Worm (Caenorhabditis elegans) whole organism, late embryonic: ENCODE measurements around the gene C37H5.14.

Experiments
- C38D4.7 ChIP-seq: fragments of 200-800 bp; sonication (Bioruptor generic); optimal IDR thresholded peaks from 2 replicates; lab custom pipeline; 2018; ENCODE audit warnings: mild to moderate bottlenecking, missing genetic modification characterization, moderate library complexity, missing compliant biosample characterization
- F13H6.1 ChIP-seq: sonication (generic microtip); optimal IDR thresholded peaks from 2 replicates; lab custom pipeline; 2016; ENCODE audit warnings: missing genetic modification characterization, missing compliant biosample characterization
- K09A11.1 ChIP-seq: sonication (generic microtip); optimal IDR thresholded peaks from 2 replicates; lab custom pipeline; 2017; ENCODE audit warnings: antibody characterized with exemption, mild to moderate bottlenecking, missing genetic modification characterization, missing compliant biosample characterization; ENCODE audit not compliant: insufficient read depth
- Y22D7AL.16 ChIP-seq: sonication (generic microtip); optimal IDR thresholded peaks from 2 replicates; lab custom pipeline; 2016; ENCODE audit warnings: missing genetic modification characterization, missing compliant biosample characterization
- ahr-1 ChIP-seq: sonication (generic microtip); optimal IDR thresholded peaks from 2 replicates; lab custom pipeline; 2016; ENCODE audit warnings: missing genetic modification characterization, missing compliant biosample characterization
- ceh-14 ChIP-seq: sonication (generic microtip); optimal IDR thresholded peaks from 2 replicates; lab custom pipeline; 2016; ENCODE audit warnings: missing genotype, missing genetic modification characterization, missing compliant biosample characterization
- ceh-18 ChIP-seq: sonication (generic microtip); optimal IDR thresholded peaks from 2 replicates; lab custom pipeline; 2016; ENCODE audit warnings: missing genetic modification characterization, missing compliant biosample characterization
- ceh-2 ChIP-seq: sonication (generic microtip); optimal IDR thresholded peaks from 2 replicates; lab custom pipeline; 2016; ENCODE audit warnings: missing genotype, missing genetic modification characterization, missing compliant biosample characterization
- ceh-24 ChIP-seq: sonication (generic microtip); optimal IDR thresholded peaks from 2 replicates; lab custom pipeline; 2016; ENCODE audit warnings: mild to moderate bottlenecking, missing genetic modification characterization, missing compliant biosample characterization
- ceh-31 ChIP-seq: sonication (generic microtip); optimal IDR thresholded peaks from 2 replicates; lab custom pipeline; 2016; ENCODE audit warnings: missing genetic modification characterization, missing compliant biosample characterization
- ceh-34 ChIP-seq: sonication (generic microtip); optimal IDR thresholded peaks from 2 replicates; lab custom pipeline; 2016; ENCODE audit warnings: mild to moderate bottlenecking, missing genetic modification characterization, missing compliant biosample characterization
- dmd-4 ChIP-seq: sonication (generic microtip); optimal IDR thresholded peaks from 2 replicates; lab custom pipeline; 2016; ENCODE audit warnings: borderline replicate concordance, missing genetic modification characterization, missing compliant biosample characterization
- dve-1 ChIP-seq: sonication (generic microtip); optimal IDR thresholded peaks from 2 replicates; lab custom pipeline; 2017; ENCODE audit warnings: antibody characterized with exemption, mild to moderate bottlenecking, missing genetic modification characterization, missing compliant biosample characterization
- elt-2 ChIP-seq: sonication (generic microtip); optimal IDR thresholded peaks from 2 replicates; lab custom pipeline; 2016; ENCODE audit warnings: missing genetic modification reagents, missing genetic modification characterization, missing compliant biosample characterization
- ets-4 ChIP-seq: sonication (generic microtip); optimal IDR thresholded peaks from 2 replicates; lab custom pipeline; 2016; ENCODE audit warnings: missing genetic modification characterization, missing compliant biosample characterization
- eyg-1 ChIP-seq: sonication (generic microtip); optimal IDR thresholded peaks from 2 replicates; lab custom pipeline; 2016; ENCODE audit warnings: missing genotype, missing genetic modification characterization, missing compliant biosample characterization
- fax-1 ChIP-seq: sonication (generic microtip); optimal IDR thresholded peaks from 2 replicates; lab custom pipeline; 2016; ENCODE audit warnings: missing genotype, missing genetic modification characterization, missing compliant biosample characterization
- fkh-10 ChIP-seq: fragments of 150-350 bp; optimal IDR thresholded peaks from 2 replicates; lab custom pipeline; 2014; ENCODE audit warnings: missing biosample characterization, missing genetic modification reagents, missing genetic modification characterization
- gmeb-2 ChIP-seq: sonication (generic microtip); optimal IDR thresholded peaks from 2 replicates; lab custom pipeline; 2016; ENCODE audit warnings: missing genetic modification characterization, inconsistent platforms, missing compliant biosample characterization
- hlh-15 ChIP-seq: sonication (generic microtip); optimal IDR thresholded peaks from 2 replicates; lab custom pipeline; 2016; ENCODE audit warnings: missing genetic modification characterization, missing compliant biosample characterization
- hlh-30 ChIP-seq: sonication (generic microtip); optimal IDR thresholded peaks from 2 replicates; lab custom pipeline; 2017; ENCODE audit warnings: antibody characterized with exemption, missing genetic modification characterization, missing compliant biosample characterization; ENCODE audit not compliant: insufficient read depth
- hlh-8 ChIP-seq: sonication (generic microtip); optimal IDR thresholded peaks from 2 replicates; lab custom pipeline; 2016; ENCODE audit warnings: missing genotype, missing genetic modification characterization, missing compliant biosample characterization
- lim-6 ChIP-seq: sonication (generic microtip); optimal IDR thresholded peaks from 2 replicates; lab custom pipeline; 2016; ENCODE audit warnings: missing genetic modification characterization, missing compliant biosample characterization
- madf-2 ChIP-seq: sonication (generic microtip); optimal IDR thresholded peaks from 2 replicates; lab custom pipeline; 2017; ENCODE audit warnings: missing genetic modification characterization, missing compliant biosample characterization
- nfya-1 ChIP-seq: sonication (generic microtip); optimal IDR thresholded peaks from 2 replicates; lab custom pipeline; 2017; ENCODE audit warnings: missing genetic modification characterization, mild to moderate bottlenecking, missing compliant biosample characterization, antibody characterized with exemption, moderate library complexity
- nhr-232 ChIP-seq: sonication (generic microtip); optimal IDR thresholded peaks from 2 replicates; lab custom pipeline; 2016; ENCODE audit warnings: missing genetic modification characterization, missing compliant biosample characterization
- pag-3 ChIP-seq: sonication (generic microtip); optimal IDR thresholded peaks from 2 replicates; lab custom pipeline; 2016; ENCODE audit warnings: missing compliant biosample characterization, missing genetic modification characterization, borderline replicate concordance
- pax-1 ChIP-seq: fragments of 150-350 bp; optimal IDR thresholded peaks from 2 replicates; lab custom pipeline; 2014; ENCODE audit warnings: missing biosample characterization, missing genetic modification characterization
- pha-4 ChIP-seq: fragments of 150-350 bp; optimal IDR thresholded peaks from 2 replicates; lab custom pipeline; 2018; ENCODE audit warnings: missing biosample characterization, missing genetic modification reagents, missing genetic modification characterization
- pros-1 ChIP-seq: fragments of 150-350 bp; optimal IDR thresholded peaks from 2 replicates; lab custom pipeline; 2014; ENCODE audit warnings: missing biosample characterization, missing genetic modification reagents, missing genetic modification characterization
- rnt-1 ChIP-seq: sonication (generic microtip); optimal IDR thresholded peaks from 2 replicates; lab custom pipeline; 2016; ENCODE audit warnings: missing genetic modification characterization, missing compliant biosample characterization
- sox-4 ChIP-seq: sonication (generic microtip); optimal IDR thresholded peaks from 2 replicates; lab custom pipeline; 2017; ENCODE audit warnings: mild to moderate bottlenecking, missing genetic modification characterization, inconsistent platforms, missing compliant biosample characterization
- syd-9 ChIP-seq: sonication (generic microtip); optimal IDR thresholded peaks from 2 replicates; lab custom pipeline; 2016; ENCODE audit warnings: mild to moderate bottlenecking, missing genetic modification characterization, moderate library complexity, missing compliant biosample characterization
- tbx-2 ChIP-seq: sonication (generic microtip); optimal IDR thresholded peaks from 2 replicates; lab custom pipeline; 2016; ENCODE audit warnings: missing genetic modification characterization, missing compliant biosample characterization
- unc-42 ChIP-seq: sonication (generic microtip); optimal IDR thresholded peaks from 2 replicates; lab custom pipeline; 2016; ENCODE audit warnings: missing genotype, missing genetic modification characterization, missing compliant biosample characterization
- unc-55 ChIP-seq: sonication (generic microtip); optimal IDR thresholded peaks from 2 replicates; lab custom pipeline; 2017; ENCODE audit warnings: missing biosample characterization, missing genetic modification reagents, missing genetic modification characterization
- ztf-16 ChIP-seq: sonication (generic microtip); optimal IDR thresholded peaks from 2 replicates; lab custom pipeline; 2017; ENCODE audit warnings: missing genetic modification characterization, missing compliant biosample characterization

Gene C37H5.14

DNA sequence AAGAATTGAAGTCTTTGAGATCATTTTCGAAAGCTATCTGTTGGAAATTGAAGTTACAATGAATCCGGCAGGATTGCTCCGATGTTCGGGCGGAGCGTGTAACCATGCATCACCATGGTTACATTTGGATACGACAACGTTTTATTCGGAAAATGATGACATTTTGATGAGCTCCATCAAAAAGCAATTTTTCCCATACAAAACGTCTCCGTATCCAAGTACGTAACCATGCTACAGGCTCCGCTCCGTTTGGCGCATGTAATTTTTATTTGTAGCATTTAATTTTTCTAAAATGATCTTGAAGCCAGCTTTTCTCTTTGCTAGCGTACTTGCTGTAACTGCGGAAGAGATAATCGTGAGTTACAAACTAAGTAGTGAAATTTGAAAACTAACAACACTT, 8.4 kb upstream of the C37H5.14 start, which contains the start of the genes cwp-2 and cwp-3:
TSS of gene cwp-2 (minus strand) at position 101 of the 400 bp plus-strand sequence.
TSS of gene cwp-3 (plus strand) at position 293 of the 400 bp plus-strand sequence.
- TF ChIP-seq dmd-4 (tag; lab: Kevin White, UChicago) (no peak), sox-4 (tag; lab: Kevin White, UChicago) (no peak), pha-4 (tag; lab: Kevin White, UChicago) (no peak), lim-6 (no peak), ceh-18 (tag; lab: Kevin White, UChicago) (no peak), nhr-232 (no peak), ets-4 (tag; lab: Kevin White, UChicago) (no peak), ahr-1 (tag; lab: Kevin White, UChicago) (no peak)

DNA sequence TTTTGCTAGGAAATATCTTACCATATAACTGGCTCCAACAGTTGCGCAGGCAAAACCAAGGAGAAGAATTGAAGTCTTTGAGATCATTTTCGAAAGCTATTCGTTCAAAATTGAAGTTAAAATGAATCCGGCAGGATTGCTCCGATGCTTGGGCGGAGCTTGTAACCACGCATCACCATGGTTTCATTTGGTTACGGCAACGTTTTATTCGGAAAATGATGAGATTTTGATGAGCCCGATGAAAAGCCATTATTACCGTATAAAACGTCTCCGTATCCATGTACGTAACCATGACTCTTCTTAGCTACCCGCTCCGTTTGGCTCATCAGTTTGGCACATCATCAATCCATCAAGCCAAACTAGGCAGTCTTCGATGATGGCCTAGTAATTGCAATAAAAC, 7.0 kb upstream of the C37H5.14 start, which contains the start of gene cwp-1:
TSS of gene cwp-1 (minus strand) at position 101 of the 400 bp plus-strand sequence.
- TF ChIP-seq pros-1 (tag; lab: Kevin White, UChicago) (no peak), fkh-10 (GFP tag; lab: Kevin White, UChicago) (no peak), gmeb-2 (no peak), ceh-24 (tag; lab: Kevin White, UChicago) (no peak), lim-6 (no peak), ztf-16 (tag; lab: Kevin White, UChicago) (no peak), fax-1 (tag; lab: Kevin White, UChicago) (no peak), hlh-8 (no peak), pag-3 (tag; lab: Kevin White, UChicago) (no peak), dve-1 (tag; lab: Kevin White, UChicago) (no peak), pha-4 (tag; lab: Kevin White, UChicago) (no peak), hlh-15 (tag; lab: Kevin White, UChicago) (no peak), rnt-1 (tag; lab: Kevin White, UChicago) (no peak)

DNA sequence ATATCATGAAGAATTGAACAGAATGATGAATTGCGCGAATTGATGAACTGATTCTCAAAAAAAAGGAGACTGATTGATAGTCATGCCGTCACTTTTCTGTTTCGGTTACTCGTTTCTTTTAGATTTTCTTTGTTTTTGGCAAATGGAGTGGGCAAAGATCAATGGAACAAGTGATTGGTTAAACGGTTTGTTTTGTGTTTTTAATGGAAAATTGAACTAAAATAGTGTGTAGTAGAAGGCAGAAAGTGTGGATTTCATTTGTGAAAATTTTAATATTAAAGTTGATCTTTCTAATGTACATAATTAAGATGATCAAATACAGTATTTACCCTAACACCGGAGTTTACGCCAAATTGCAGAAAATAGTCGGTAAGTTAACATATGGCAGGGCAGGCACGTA, 5.7 kb upstream of the C37H5.14 start, which contains the start of gene nas-9:
TSS of gene nas-9 (minus strand) at position 101 of the 400 bp plus-strand sequence.
- no peak for TF ChIP-seq pax-1
- no peak for TF ChIP-seq madf-2 (tag; lab: Kevin White, UChicago)
- no peak for TF ChIP-seq pag-3 (tag; lab: Kevin White, UChicago)
- no peak for TF ChIP-seq Y22D7AL.16 (tag; lab: Kevin White, UChicago)

DNA sequence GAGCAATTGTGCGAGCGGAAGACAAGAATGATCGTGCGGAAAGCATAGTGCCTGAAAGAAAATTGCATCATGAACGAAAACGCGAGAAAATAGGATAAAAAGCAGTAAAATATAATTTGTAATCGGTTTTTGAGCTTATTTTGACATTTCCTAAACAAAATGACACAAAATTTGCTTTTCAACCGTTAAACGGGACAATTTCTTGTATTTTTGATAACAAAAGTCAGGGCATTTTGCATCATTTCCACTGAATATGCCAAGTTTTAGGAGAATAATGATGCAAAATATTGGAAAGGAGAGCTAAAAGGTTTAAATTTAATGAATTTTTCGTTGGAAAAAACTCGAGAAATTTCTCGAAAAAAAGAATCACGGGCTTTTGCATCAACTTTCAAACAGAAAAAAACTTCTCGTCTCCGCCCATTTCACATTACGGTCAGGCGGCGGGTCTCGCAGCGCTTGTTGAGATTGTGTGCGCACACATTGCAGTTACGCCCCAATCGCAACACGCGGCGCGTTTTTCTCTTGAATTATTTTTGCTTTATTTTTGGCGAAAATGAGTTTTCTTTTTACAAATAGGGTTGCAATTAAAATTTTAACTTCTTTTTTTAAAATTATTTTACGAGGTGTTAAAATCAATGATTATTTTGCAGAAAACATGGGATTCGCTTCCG, 7.3 kb downstream of the C37H5.14 start, which contains the start of the genes hsp-6 and C37H5.5:
TSS of gene hsp-6 (minus strand) at position 51 of the 671 bp plus-strand sequence.
TSS of gene C37H5.5 (plus strand) at position 651 of the 671 bp plus-strand sequence.
- TF ChIP-seq unc-55 (GFP tag; lab: Kevin White, UChicago) (peak; percentile 14), elt-2 (peak; percentile 38), ceh-34 (tag; lab: Kevin White, UChicago) (peak; percentile 39), tbx-2 (tag; lab: Kevin White, UChicago) (peak; percentile 59), hlh-30 (peak; percentile 87), syd-9 (tag; lab: Kevin White, UChicago) (peak; percentile 46), F13H6.1 (tag; lab: Kevin White, UChicago) (peak; percentile 5), pax-1 (peak; percentile 65), nhr-232 (peak; percentile 10), ceh-31 (peak; percentile 67), ztf-16 (tag; lab: Kevin White, UChicago) (no peak), nfya-1 (tag; lab: Kevin White, UChicago) (peak; percentile 84), ceh-2 (tag; lab: Kevin White, UChicago) (peak; percentile 30), ceh-14 (tag; lab: Kevin White, UChicago) (peak; percentile 10), K09A11.1 (tag; lab: Kevin White, UChicago) (no peak), hlh-15 (tag; lab: Kevin White, UChicago) (no peak), C38D4.7 (GFP tag; lab: Kevin White, UChicago) (no peak), eyg-1 (no peak), ahr-1 (tag; lab: Kevin White, UChicago) (no peak), ets-4 (tag; lab: Kevin White, UChicago) (peak; percentile 40), ceh-18 (tag; lab: Kevin White, UChicago) (peak; percentile 69), unc-42 (tag; lab: Kevin White, UChicago) (peak; percentile 52)
